Worm (Caenorhabditis elegans): ENCODE results near the gene F08H9.2.

F08H9.2 gene

ce11 chrV:14468196-14468874 lies 7.9 kb downstream of the F08H9.2 start, which contains the start of gene srz-97 (continued):
- peak; percentile 7 for TF ChIP-seq ama-1 (optimal IDR thresholded peaks at IDR 0.05)
- no peak for TF ChIP-seq peb-1 (tag; optimal IDR thresholded peaks at IDR 0.05)
- peak; percentile 5 for TF ChIP-seq C34F6.9 (tag; optimal IDR thresholded peaks at IDR 0.05)
- TF ChIP-seq blmp-1 (tag; optimal IDR thresholded peaks at IDR 0.05; ENCODE audit: insufficient read depth), result no peak
- TF ChIP-seq ztf-4 (tag; optimal IDR thresholded peaks at IDR 0.05), result no peak
- no peak for TF ChIP-seq gmeb-1 (tag; optimal IDR thresholded peaks at IDR 0.05)
- TF ChIP-seq mab-5 (tag; optimal IDR thresholded peaks at IDR 0.05), result no peak
- no peak for TF ChIP-seq Y55F3AM.14 (GFP tag; optimal IDR thresholded peaks at IDR 0.05)
- no peak for TF ChIP-seq ZK546.5 (tag; optimal IDR thresholded peaks at IDR 0.05)
- TF ChIP-seq elt-3 (tag; optimal IDR thresholded peaks at IDR 0.05), result no peak
- TF ChIP-seq ceh-16 (tag; optimal IDR thresholded peaks at IDR 0.05), result peak; percentile 51
- TF ChIP-seq F13H6.1 (tag; optimal IDR thresholded peaks at IDR 0.05), result peak; percentile 3
- TF ChIP-seq R02D3.7 (tag; optimal IDR thresholded peaks at IDR 0.05), result no peak
- no peak for TF ChIP-seq sem-4 (tag; optimal IDR thresholded peaks at IDR 0.05)

ce11 chrV:14468931-14469330 lies 8.5 kb downstream of the F08H9.2 start, which contains the start of gene clec-57:
TSS of gene clec-57 (plus strand) at chrV:14469231.
- no peak for TF ChIP-seq gmeb-1 (tag; optimal IDR thresholded peaks at IDR 0.05)

ce11 chrV:14472229-14472628 lies 11.8 kb downstream of the F08H9.2 start, which contains the start of gene clec-227:
TSS of gene clec-227 (plus strand) at chrV:14472529.
- no peak for TF ChIP-seq mab-5 (tag; optimal IDR thresholded peaks at IDR 0.05)
- no peak for TF ChIP-seq nhr-237 (tag; optimal IDR thresholded peaks at IDR 0.05)
- no peak for TF ChIP-seq nhr-23 (tag; optimal IDR thresholded peaks at IDR 0.05)
- no peak for TF ChIP-seq aly-2 (tag; optimal IDR thresholded peaks at IDR 0.05)
- TF ChIP-seq mdl-1 (tag; optimal IDR thresholded peaks at IDR 0.05), result no peak
- no peak for TF ChIP-seq lin-39 (tag; optimal IDR thresholded peaks at IDR 0.05)

ce11 chrV:14474099-14474498 lies 13.6 kb downstream of the F08H9.2 start, which contains the start of gene clec-56:
TSS of gene clec-56 (plus strand) at chrV:14474399.
- TF ChIP-seq Y55F3AM.14 (GFP tag; optimal IDR thresholded peaks at IDR 0.05), result no peak
- TF ChIP-seq snpc-4 (tag; optimal IDR thresholded peaks at IDR 0.05), result no peak
- TF ChIP-seq ZK546.5 (tag; optimal IDR thresholded peaks at IDR 0.05), result no peak
- TF ChIP-seq crh-2 (tag; optimal IDR thresholded peaks at IDR 0.05), result no peak
- TF ChIP-seq ztf-11 (tag; optimal IDR thresholded peaks at IDR 0.05), result no peak
- no peak for TF ChIP-seq nhr-23 (tag; optimal IDR thresholded peaks at IDR 0.05)
- no peak for TF ChIP-seq aly-2 (tag; optimal IDR thresholded peaks at IDR 0.05)
- TF ChIP-seq nhr-25 (tag; optimal IDR thresholded peaks at IDR 0.05), result no peak
- TF ChIP-seq unc-55 (GFP tag; optimal IDR thresholded peaks at IDR 0.05), result no peak
- TF ChIP-seq nhr-6 (tag; optimal IDR thresholded peaks at IDR 0.05), result no peak
- no peak for TF ChIP-seq elt-3 (tag; optimal IDR thresholded peaks at IDR 0.05)
- no peak for TF ChIP-seq nhr-129 (tag; optimal IDR thresholded peaks at IDR 0.05)
- no peak for TF ChIP-seq mbf-1 (tag; optimal IDR thresholded peaks at IDR 0.05)
- no peak for TF ChIP-seq alr-1 (tag; optimal IDR thresholded peaks at IDR 0.05)
- TF ChIP-seq egl-27 (tag; optimal IDR thresholded peaks at IDR 0.05), result no peak
- no peak for TF ChIP-seq sem-4 (tag; optimal IDR thresholded peaks at IDR 0.05)
- no peak for TF ChIP-seq lin-13 (GFP tag; optimal IDR thresholded peaks at IDR 0.05)
- no peak for TF ChIP-seq peb-1 (tag; optimal IDR thresholded peaks at IDR 0.05)
- TF ChIP-seq lin-39 (tag; optimal IDR thresholded peaks at IDR 0.05), result no peak

ce11 chrV:14476680-14477079 lies 16.2 kb downstream of the F08H9.2 start, which contains the start of gene clec-54:
TSS of gene clec-54 (plus strand) at chrV:14476903.
- TF ChIP-seq F13H6.1 (tag; optimal IDR thresholded peaks at IDR 0.05) (no peak), egl-27 (tag; optimal IDR thresholded peaks at IDR 0.05) (no peak), ama-1 (optimal IDR thresholded peaks at IDR 0.05) (no peak), nhr-11 (tag; optimal IDR thresholded peaks at IDR 0.05) (no peak), R02D3.7 (tag; optimal IDR thresholded peaks at IDR 0.05) (no peak), crh-2 (tag; optimal IDR thresholded peaks at IDR 0.05) (peak; percentile 35)

ce11 chrV:14478979-14479378 lies 18.5 kb downstream of the F08H9.2 start, which contains the start of gene clec-55:
TSS of gene clec-55 (plus strand) at chrV:14479279.
- TF ChIP-seq nhr-21 (tag; optimal IDR thresholded peaks at IDR 0.05) (no peak), sem-4 (tag; optimal IDR thresholded peaks at IDR 0.05) (no peak), elt-3 (tag; optimal IDR thresholded peaks at IDR 0.05) (no peak), crh-2 (tag; optimal IDR thresholded peaks at IDR 0.05) (no peak), unc-62 (GFP tag; optimal IDR thresholded peaks at IDR 0.05) (no peak), nhr-25 (tag; optimal IDR thresholded peaks at IDR 0.05) (no peak), ztf-11 (tag; optimal IDR thresholded peaks at IDR 0.05) (no peak), elt-1 (tag; optimal IDR thresholded peaks at IDR 0.05) (no peak), Y55F3AM.14 (GFP tag; optimal IDR thresholded peaks at IDR 0.05) (no peak), ZK546.5 (tag; optimal IDR thresholded peaks at IDR 0.05) (no peak), mdl-1 (tag; optimal IDR thresholded peaks at IDR 0.05) (no peak), nhr-10 (tag; optimal IDR thresholded peaks at IDR 0.05) (no peak), nhr-6 (tag; optimal IDR thresholded peaks at IDR 0.05) (no peak), nhr-11 (tag; optimal IDR thresholded peaks at IDR 0.05) (no peak)

All from whole organism, L2 larva.